Worm (Caenorhabditis elegans) whole organism, L3 larva: ENCODE data around the gene C30F2.5.

Source experiments
- R02D3.7 ChIP-seq: fragments of 150-350 bp; optimal IDR thresholded peaks from 2 replicates; lab custom pipeline; 2014; ENCODE audit warnings: missing biosample characterization, missing genetic modification characterization
- aly-2 ChIP-seq: fragments of 150-350 bp; optimal IDR thresholded peaks from 2 replicates; lab custom pipeline; 2014; ENCODE audit warnings: missing biosample characterization, missing genetic modification characterization
- mdl-1 ChIP-seq: fragments of 150-350 bp; optimal IDR thresholded peaks from 2 replicates; lab custom pipeline; 2014; ENCODE audit warnings: missing biosample characterization, missing genetic modification characterization
- mml-1 ChIP-seq: fragments of 150-350 bp; sonication (generic microtip); optimal IDR thresholded peaks from 3 replicates; lab custom pipeline; 2014; ENCODE audit warnings: missing biosample characterization, missing genetic modification characterization
- nhr-12 ChIP-seq: fragments of 150-350 bp; optimal IDR thresholded peaks from 2 replicates; lab custom pipeline; 2014; ENCODE audit warnings: missing biosample characterization, missing genetic modification characterization
- nhr-237 ChIP-seq: fragments of 150-350 bp; optimal IDR thresholded peaks from 2 replicates; lab custom pipeline; 2014; ENCODE audit warnings: missing biosample characterization, missing genetic modification characterization
- nhr-25 ChIP-seq: sonication (generic microtip); optimal IDR thresholded peaks from 2 replicates; lab custom pipeline; 2017; ENCODE audit warnings: missing biosample characterization, missing genetic modification characterization
- nhr-28 ChIP-seq: fragments of 150-350 bp; optimal IDR thresholded peaks from 2 replicates; lab custom pipeline; 2014; ENCODE audit warnings: missing biosample characterization, missing genetic modification characterization
- nhr-77 ChIP-seq: fragments of 150-350 bp; optimal IDR thresholded peaks from 2 replicates; lab custom pipeline; 2014; ENCODE audit warnings: missing biosample characterization, missing genetic modification characterization
- pqm-1 ChIP-seq: fragments of 150-350 bp; optimal IDR thresholded peaks from 2 replicates; lab custom pipeline; 2017; ENCODE audit warnings: missing biosample characterization, missing genetic modification characterization, inconsistent platforms
- sea-2 ChIP-seq: fragments of 150-350 bp; sonication (generic microtip); optimal IDR thresholded peaks from 4 replicates; lab custom pipeline; 2014; ENCODE audit warnings: missing biosample characterization, missing genetic modification reagents, missing genetic modification characterization
- skn-1 ChIP-seq: fragments of 150-350 bp; optimal IDR thresholded peaks from 2 replicates; lab custom pipeline; 2014; ENCODE audit warnings: missing biosample characterization, missing genetic modification characterization
- ztf-11 ChIP-seq: fragments of 150-350 bp; optimal IDR thresholded peaks from 2 replicates; lab custom pipeline; 2014; ENCODE audit warnings: missing biosample characterization, missing genetic modification characterization

- TF ChIP-seq pqm-1 (tag; lab: Kevin White, UChicago) = no peak
- TF ChIP-seq skn-1 (tag; lab: Kevin White, UChicago) = no peak
- no peak for TF ChIP-seq nhr-28
- no peak for TF ChIP-seq nhr-237
- no peak for TF ChIP-seq aly-2 (tag; lab: Kevin White, UChicago)
- no peak for TF ChIP-seq R02D3.7 (tag; lab: Kevin White, UChicago)
- TF ChIP-seq mdl-1 = no peak
- no peak for TF ChIP-seq nhr-77 (tag; lab: Kevin White, UChicago)
- TF ChIP-seq sea-2 (GFP tag; lab: Kevin White, UChicago) = no peak
- no peak for TF ChIP-seq ztf-11 (tag; lab: Kevin White, UChicago)
- no peak for TF ChIP-seq mml-1 (tag; lab: Kevin White, UChicago)
- no peak for TF ChIP-seq nhr-12 (tag; lab: Kevin White, UChicago)
- TF ChIP-seq nhr-25 (tag; lab: Kevin White, UChicago) = no peak
Observed at ce11 chrX:16091166-16091565, 3.3 kb upstream of the C30F2.5 start.
